Worm (Caenorhabditis elegans): Measurements from ENCODE around the gene nhr-180.

- TF ChIP-seq nhr-28 (tag; optimal IDR thresholded peaks at IDR 0.05): no peak
- TF ChIP-seq lin-15B (tag; optimal IDR thresholded peaks at IDR 0.05): no peak
- no peak for TF ChIP-seq ceh-28 (tag; optimal IDR thresholded peaks at IDR 0.05)
- no peak for TF ChIP-seq nhr-77 (tag; optimal IDR thresholded peaks at IDR 0.05)
- no peak for TF ChIP-seq lsy-12 (tag; optimal IDR thresholded peaks at IDR 0.05)
Measured at ce11 chrV:706918-707317, 39.6 kb upstream of the nhr-180 start, which contains the start of gene srbc-38.
